Worm (Caenorhabditis elegans) whole organism, mixed stage, embryonic: ENCODE data around the gene srh-98.

Experiments used
- M03D4.4 ChIP-seq: sonication (generic microtip); optimal IDR thresholded peaks from 2 replicates; lab custom pipeline; 2017; ENCODE audit warnings: mild to moderate bottlenecking, missing genetic modification characterization, missing compliant biosample characterization
- bed-3 ChIP-seq: fragments of 200-800 bp; sonication (Bioruptor generic); optimal IDR thresholded peaks from 3 replicates; lab custom pipeline; 2018; ENCODE audit warnings: mild to moderate bottlenecking, missing genetic modification characterization, moderate library complexity, missing compliant biosample characterization
- blmp-1 ChIP-seq: fragments of 150-350 bp; optimal IDR thresholded peaks from 2 replicates; lab custom pipeline; 2014; ENCODE audit warnings: missing biosample characterization, missing genetic modification characterization
- ceh-39 ChIP-seq: fragments of 150-350 bp; optimal IDR thresholded peaks from 2 replicates; lab custom pipeline; 2014; ENCODE audit warnings: missing biosample characterization, missing genetic modification characterization
- ceh-43 ChIP-seq: fragments of 200-800 bp; sonication (Bioruptor generic); optimal IDR thresholded peaks from 2 replicates; lab custom pipeline; 2018; ENCODE audit warnings: mild to moderate bottlenecking, missing genetic modification characterization, moderate library complexity, missing compliant biosample characterization
- ceh-83 ChIP-seq: fragments of 200-800 bp; sonication (Bioruptor generic); optimal IDR thresholded peaks from 2 replicates; lab custom pipeline; 2018; ENCODE audit warnings: mild to moderate bottlenecking, missing genetic modification characterization, missing compliant biosample characterization
- ces-1 ChIP-seq: fragments of 150-350 bp; optimal IDR thresholded peaks from 2 replicates; lab custom pipeline; 2014; ENCODE audit warnings: missing biosample characterization, missing genetic modification reagents, missing genetic modification characterization
- cnd-1 ChIP-seq: fragments of 200-800 bp; sonication (Bioruptor generic); optimal IDR thresholded peaks from 2 replicates; lab custom pipeline; 2018; ENCODE audit warnings: mild to moderate bottlenecking, missing genetic modification characterization, missing compliant biosample characterization
- drap-1 ChIP-seq: fragments of 200-800 bp; sonication (Bioruptor generic); optimal IDR thresholded peaks from 3 replicates; lab custom pipeline; 2018; ENCODE audit warnings: mild to moderate bottlenecking, missing genetic modification characterization, missing compliant biosample characterization
- elt-1 ChIP-seq: sonication (generic microtip); optimal IDR thresholded peaks from 2 replicates; lab custom pipeline; 2017; ENCODE audit warnings: missing genetic modification characterization, mild to moderate bottlenecking, missing compliant biosample characterization, antibody characterized with exemption, moderate library complexity, borderline replicate concordance; ENCODE audit not compliant: insufficient read depth
- flh-1 ChIP-seq: fragments of 200-800 bp; sonication (Bioruptor generic); optimal IDR thresholded peaks from 2 replicates; lab custom pipeline; 2018; ENCODE audit warnings: mild to moderate bottlenecking, missing genetic modification characterization, moderate library complexity, missing compliant biosample characterization
- ham-2 ChIP-seq: fragments of 200-800 bp; sonication (Bioruptor generic); optimal IDR thresholded peaks from 2 replicates; lab custom pipeline; 2018; ENCODE audit warnings: mild to moderate bottlenecking, missing genetic modification characterization, missing compliant biosample characterization
- hlh-1 ChIP-seq: fragments of 150-350 bp; optimal IDR thresholded peaks from 2 replicates; lab custom pipeline; 2014; ENCODE audit warnings: missing biosample characterization, missing genetic modification reagents, missing genetic modification characterization
- lin-13 ChIP-seq: fragments of 150-350 bp; optimal IDR thresholded peaks from 2 replicates; lab custom pipeline; 2014; ENCODE audit warnings: missing biosample characterization, missing genetic modification characterization
- lin-32 ChIP-seq: fragments of 200-800 bp; sonication (Bioruptor generic); optimal IDR thresholded peaks from 2 replicates; lab custom pipeline; 2018; ENCODE audit warnings: mild to moderate bottlenecking, missing genetic modification characterization, missing compliant biosample characterization
- lsy-2 ChIP-seq: fragments of 150-350 bp; optimal IDR thresholded peaks from 2 replicates; lab custom pipeline; 2014; ENCODE audit warnings: missing biosample characterization, missing genetic modification characterization
- mep-1 ChIP-seq: fragments of 150-350 bp; optimal IDR thresholded peaks from 2 replicates; lab custom pipeline; 2017; ENCODE audit warnings: missing biosample characterization, missing genetic modification reagents, missing genetic modification characterization, inconsistent platforms
- mls-2 ChIP-seq: sonication (generic microtip); optimal IDR thresholded peaks from 2 replicates; lab custom pipeline; 2016; ENCODE audit warnings: mild to moderate bottlenecking, missing genetic modification characterization, moderate library complexity, missing compliant biosample characterization
- nhr-12 ChIP-seq: fragments of 150-350 bp; optimal IDR thresholded peaks from 2 replicates; lab custom pipeline; 2014; ENCODE audit warnings: missing biosample characterization, missing genetic modification characterization
- nhr-2 ChIP-seq: fragments of 150-350 bp; optimal IDR thresholded peaks from 2 replicates; lab custom pipeline; 2014; ENCODE audit warnings: missing biosample characterization, missing genetic modification characterization
- nhr-237 ChIP-seq: fragments of 150-350 bp; optimal IDR thresholded peaks from 2 replicates; lab custom pipeline; 2014; ENCODE audit warnings: missing biosample characterization, missing genetic modification characterization
- pha-4 ChIP-seq: fragments of 150-350 bp; optimal IDR thresholded peaks from 2 replicates; lab custom pipeline; 2018; ENCODE audit warnings: missing biosample characterization, missing genetic modification reagents, missing genetic modification characterization
- sem-2 ChIP-seq: fragments of 200-800 bp; sonication (Bioruptor generic); optimal IDR thresholded peaks from 2 replicates; lab custom pipeline; 2018; ENCODE audit warnings: mild to moderate bottlenecking, missing genetic modification characterization, missing compliant biosample characterization
- snpc-4 ChIP-seq: fragments of 150-350 bp; optimal IDR thresholded peaks from 2 replicates; lab custom pipeline; 2014; ENCODE audit warnings: missing biosample characterization, missing genetic modification characterization
- sptf-1 ChIP-seq: sonication (generic microtip); optimal IDR thresholded peaks from 2 replicates; lab custom pipeline; 2017; ENCODE audit warnings: mild to moderate bottlenecking, missing genetic modification characterization, moderate library complexity, missing compliant biosample characterization
- tbx-8 ChIP-seq: fragments of 200-800 bp; sonication (Bioruptor generic); optimal IDR thresholded peaks from 2 replicates; lab custom pipeline; 2018; ENCODE audit warnings: mild to moderate bottlenecking, missing genetic modification characterization, moderate library complexity, missing compliant biosample characterization
- unc-120 ChIP-seq: sonication (generic microtip); optimal IDR thresholded peaks from 2 replicates; lab custom pipeline; 2017; ENCODE audit warnings: missing genetic modification characterization, missing compliant biosample characterization; ENCODE audit not compliant: poor library complexity, severe bottlenecking
- unc-39 ChIP-seq: fragments of 150-350 bp; optimal IDR thresholded peaks from 2 replicates; lab custom pipeline; 2014; ENCODE audit warnings: missing biosample characterization, missing genetic modification characterization
- unc-62 ChIP-seq: fragments of 150-350 bp; optimal IDR thresholded peaks from 2 replicates; lab custom pipeline; 2014; ENCODE audit warnings: missing biosample characterization, missing genetic modification reagents, missing genetic modification characterization
- zip-8 ChIP-seq: fragments of 150-350 bp; optimal IDR thresholded peaks from 2 replicates; lab custom pipeline; 2014; ENCODE audit warnings: missing biosample characterization, missing genetic modification characterization
- ztf-11 ChIP-seq: fragments of 150-350 bp; optimal IDR thresholded peaks from 2 replicates; lab custom pipeline; 2014; ENCODE audit warnings: missing biosample characterization, missing genetic modification characterization

The srh-98 gene

ce11 chrV:16194639-16195038 is 40.9 kb downstream of the srh-98 start, which contains the start of gene rabr-4:
Gene rabr-4 (plus strand): TSS chrV:16194939.
- TF ChIP-seq M03D4.4 (tag; lab: Kevin White, UChicago) = no peak
- TF ChIP-seq sptf-1 (tag; lab: Kevin White, UChicago) = no peak
- TF ChIP-seq mls-2 (tag; lab: Kevin White, UChicago) = no peak
- no peak for TF ChIP-seq hlh-1 (tag; lab: Kevin White, UChicago)
- TF ChIP-seq unc-120 (tag; lab: Kevin White, UChicago) = no peak
- TF ChIP-seq lin-32 (GFP tag; lab: Kevin White, UChicago) = no peak
- TF ChIP-seq blmp-1 (tag; lab: Kevin White, UChicago) = no peak
- TF ChIP-seq elt-1 (tag; lab: Kevin White, UChicago) = no peak
- TF ChIP-seq pha-4 (tag; lab: Kevin White, UChicago) = no peak
- TF ChIP-seq lin-13 (tag; lab: Kevin White, UChicago) = no peak
- no peak for TF ChIP-seq cnd-1 (tag; lab: Kevin White, UChicago)
- TF ChIP-seq ces-1 = no peak
- no peak for TF ChIP-seq flh-1 (GFP tag; lab: Kevin White, UChicago)
- no peak for TF ChIP-seq tbx-8 (GFP tag; lab: Kevin White, UChicago)
- no peak for TF ChIP-seq nhr-2

ce11 chrV:16192114-16192513 is 43.4 kb downstream of the srh-98 start, which contains the start of gene srh-279:
Gene srh-279 (plus strand): TSS chrV:16192414.
- TF ChIP-seq ceh-43 (GFP tag; lab: Kevin White, UChicago) = no peak
- TF ChIP-seq lin-32 (GFP tag; lab: Kevin White, UChicago) = no peak
- TF ChIP-seq drap-1 (GFP tag; lab: Kevin White, UChicago) = no peak
- TF ChIP-seq mls-2 (tag; lab: Kevin White, UChicago) = no peak
- no peak for TF ChIP-seq ztf-11 (tag; lab: Kevin White, UChicago)
- no peak for TF ChIP-seq ces-1
- no peak for TF ChIP-seq nhr-2
- no peak for TF ChIP-seq zip-8 (tag; lab: Kevin White, UChicago)
- TF ChIP-seq mep-1 (tag; lab: Kevin White, UChicago) = no peak
- no peak for TF ChIP-seq tbx-8 (GFP tag; lab: Kevin White, UChicago)
- TF ChIP-seq unc-39 = no peak
- TF ChIP-seq pha-4 (tag; lab: Kevin White, UChicago) = no peak
- TF ChIP-seq blmp-1 (tag; lab: Kevin White, UChicago) = no peak
- no peak for TF ChIP-seq flh-1 (GFP tag; lab: Kevin White, UChicago)
- no peak for TF ChIP-seq ceh-39 (tag; lab: Kevin White, UChicago)
- TF ChIP-seq, all 35 proteins: peak for 0

- TF ChIP-seq bed-3 (GFP tag; lab: Kevin White, UChicago) = no peak
- TF ChIP-seq pha-4 (tag; lab: Kevin White, UChicago) = no peak
- TF ChIP-seq nhr-12 (tag; lab: Kevin White, UChicago) = no peak
- no peak for TF ChIP-seq ham-2 (GFP tag; lab: Kevin White, UChicago)
- no peak for TF ChIP-seq nhr-237 (tag; lab: Kevin White, UChicago)
- TF ChIP-seq ceh-83 = no peak
- no peak for TF ChIP-seq lin-13 (tag; lab: Kevin White, UChicago)
- no peak for TF ChIP-seq ceh-39 (tag; lab: Kevin White, UChicago)
- no peak for TF ChIP-seq snpc-4 (tag; lab: Kevin White, UChicago)
- TF ChIP-seq ces-1 = no peak
- TF ChIP-seq lsy-2 (tag; lab: Kevin White, UChicago) = no peak
- no peak for TF ChIP-seq M03D4.4 (tag; lab: Kevin White, UChicago)
- TF ChIP-seq ceh-43 (GFP tag; lab: Kevin White, UChicago) = no peak
- no peak for TF ChIP-seq unc-62 (GFP tag; lab: Kevin White, UChicago)
- TF ChIP-seq cnd-1 (tag; lab: Kevin White, UChicago) = no peak
- no peak for TF ChIP-seq sem-2 (GFP tag; lab: Kevin White, UChicago)
- no peak for TF ChIP-seq zip-8 (tag; lab: Kevin White, UChicago)
These were observed 45.1 kb downstream of the srh-98 start, which contains the start of gene srh-281 for ce11 chrV:16190485-16190884. Gene srh-281 (plus strand): TSS chrV:16190785.
